Worm (Caenorhabditis elegans) whole organism, L4/young adult: ENCODE results near the gene C10E2.5.

ENCODE experiments used
- W03F9.2 ChIP-seq: fragments of 150-350 bp; optimal IDR thresholded peaks from 2 replicates; lab custom pipeline; 2014; ENCODE audit warnings: missing biosample characterization, missing genetic modification characterization
- him-1 ChIP-seq: sonication (generic microtip); optimal IDR thresholded peaks from 2 replicates; lab custom pipeline; 2016; ENCODE audit warnings: missing genotype, missing genetic modification reagents, missing genetic modification characterization, missing compliant biosample characterization

DNA sequence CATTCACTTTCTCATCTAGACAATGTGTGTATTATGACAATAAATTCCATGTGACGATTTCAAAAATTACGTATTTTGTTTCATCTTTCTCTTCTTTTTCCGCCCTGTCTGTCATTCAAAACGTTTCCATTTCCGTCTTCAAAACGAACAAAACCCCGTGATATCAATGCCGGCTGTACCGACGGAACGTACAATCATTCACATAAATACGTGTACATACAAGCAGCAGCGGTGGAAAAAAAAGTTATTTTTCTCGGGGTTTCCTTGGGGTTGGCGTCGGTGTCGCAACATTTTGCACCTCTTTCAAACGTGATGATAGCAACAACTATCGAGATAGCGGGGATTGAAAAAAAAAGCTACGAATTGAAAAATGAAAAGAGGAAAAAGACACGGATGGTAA is 29.4 kb downstream of the C10E2.5 start:
- no peak for TF ChIP-seq him-1 (tag; lab: Kevin White, UChicago)
- no peak for TF ChIP-seq W03F9.2 (tag; lab: Kevin White, UChicago)
